Worm (Caenorhabditis elegans) whole organism, L4/young adult: ENCODE results near the gene F53F1.3.

Source experiments
- W03F9.2 ChIP-seq: fragments of 150-350 bp; optimal IDR thresholded peaks from 2 replicates; lab custom pipeline; 2014; ENCODE audit warnings: missing biosample characterization, missing genetic modification characterization
- him-1 ChIP-seq: sonication (generic microtip); optimal IDR thresholded peaks from 2 replicates; lab custom pipeline; 2016; ENCODE audit warnings: missing genotype, missing genetic modification reagents, missing genetic modification characterization, missing compliant biosample characterization

- TF ChIP-seq W03F9.2 (tag; lab: Kevin White, UChicago) (no peak), him-1 (no peak)
Observed at ce11 chrV:13414585-13414984, 6.5 kb downstream of the F53F1.3 start, which contains the start of gene cut-2.
